Fruit fly (Drosophila melanogaster) whole organism, adult: ENCODE results near the gene CG3164.

Experiments
- CG11617 ChIP-seq: fragments of 200-800 bp; sonication (Bioruptor generic); optimal IDR thresholded peaks from 2 replicates; lab custom pipeline; 2017; ENCODE audit warnings: mild to moderate bottlenecking, missing biosample characterization, missing genetic modification reagents, missing genetic modification characterization
- CG12768 ChIP-seq: fragments of 200-800 bp; sonication (Bioruptor generic); optimal IDR thresholded peaks from 2 replicates; lab custom pipeline; 2017; ENCODE audit warnings: missing biosample characterization, missing genetic modification characterization, mild to moderate bottlenecking, moderate library complexity, missing genetic modification reagents
- CG14711 ChIP-seq: fragments of 200-800 bp; sonication (Bioruptor generic); optimal IDR thresholded peaks from 2 replicates; lab custom pipeline; 2018; ENCODE audit warnings: missing biosample characterization, mild to moderate bottlenecking, missing genetic modification characterization, moderate library complexity
- CG1620 ChIP-seq: fragments of 200-800 bp; sonication (Bioruptor generic); optimal IDR thresholded peaks from 2 replicates; lab custom pipeline; 2016; ENCODE audit warnings: missing biosample characterization, missing genetic modification characterization
- CG33017 ChIP-seq: fragments of 200-800 bp; sonication (Bioruptor generic); optimal IDR thresholded peaks from 2 replicates; lab custom pipeline; 2018; ENCODE audit warnings: missing biosample characterization, mild to moderate bottlenecking, missing genetic modification characterization, moderate library complexity
- CG5204 ChIP-seq: fragments of 200-800 bp; sonication (Bioruptor generic); optimal IDR thresholded peaks from 2 replicates; lab custom pipeline; 2016; ENCODE audit warnings: missing biosample characterization, missing genetic modification characterization
- CG7045 ChIP-seq: fragments of 200-800 bp; sonication (Bioruptor generic); optimal IDR thresholded peaks from 2 replicates; lab custom pipeline; 2017; ENCODE audit warnings: missing biosample characterization, mild to moderate bottlenecking, missing genetic modification characterization
- CG7101 ChIP-seq: fragments of 200-800 bp; sonication (Bioruptor generic); optimal IDR thresholded peaks from 2 replicates; lab custom pipeline; 2018; ENCODE audit warnings: missing biosample characterization, mild to moderate bottlenecking, missing genetic modification characterization, moderate library complexity
- Clk ChIP-seq: fragments of 200-800 bp; sonication (Bioruptor generic); optimal IDR thresholded peaks from 2 replicates; lab custom pipeline; 2017; ENCODE audit warnings: missing biosample characterization, missing genetic modification characterization
- Crg-1 ChIP-seq: fragments of 200-800 bp; sonication (Bioruptor generic); optimal IDR thresholded peaks from 2 replicates; lab custom pipeline; 2016; ENCODE audit warnings: missing biosample characterization, missing genetic modification characterization
- Hr96 ChIP-seq: fragments of 200-800 bp; sonication (Bioruptor generic); optimal IDR thresholded peaks from 2 replicates; lab custom pipeline; 2016; ENCODE audit warnings: missing biosample characterization, missing genetic modification characterization
- Mnt ChIP-seq: fragments of 200-800 bp; sonication (Bioruptor generic); optimal IDR thresholded peaks from 2 replicates; lab custom pipeline; 2016; ENCODE audit warnings: missing biosample characterization, mild to moderate bottlenecking, missing genetic modification characterization
- bab1 ChIP-seq: fragments of 200-800 bp; sonication (Bioruptor generic); optimal IDR thresholded peaks from 3 replicates; lab custom pipeline; 2019; ENCODE audit warnings: missing biosample characterization, mild to moderate bottlenecking, missing genetic modification characterization, moderate library complexity
- cic ChIP-seq: fragments of 200-800 bp; sonication (Bioruptor generic); optimal IDR thresholded peaks from 2 replicates; lab custom pipeline; 2017; ENCODE audit warnings: missing biosample characterization, mild to moderate bottlenecking, missing genetic modification characterization, moderate library complexity
- cnc ChIP-seq, 2 experiments: fragments of >200 bp; optimal IDR thresholded peaks; 2 replicates each; lab custom pipeline; 2017
- kay ChIP-seq: fragments of 200-800 bp; sonication (Bioruptor generic); peaks from one replicate; lab custom pipeline; 2016; ENCODE audit warnings: missing biosample characterization, missing genetic modification characterization, borderline replicate concordance
- ovo ChIP-seq: fragments of 200-800 bp; sonication (Bioruptor generic); optimal IDR thresholded peaks from 2 replicates; lab custom pipeline; 2016; ENCODE audit warnings: missing biosample characterization, missing genetic modification characterization
- pad ChIP-seq: fragments of 200-800 bp; sonication (Bioruptor generic); optimal IDR thresholded peaks from 3 replicates; lab custom pipeline; 2017; ENCODE audit warnings: missing biosample characterization, missing genetic modification characterization, mild to moderate bottlenecking, moderate library complexity, missing genetic modification reagents
- tj ChIP-seq: fragments of 200-800 bp; sonication (Bioruptor generic); optimal IDR thresholded peaks from 3 replicates; lab custom pipeline; 2017; ENCODE audit warnings: missing biosample characterization, mild to moderate bottlenecking, missing genetic modification characterization, moderate library complexity
- toe ChIP-seq: fragments of 200-800 bp; sonication (Bioruptor generic); optimal IDR thresholded peaks from 2 replicates; lab custom pipeline; 2016; ENCODE audit warnings: missing biosample characterization, missing genetic modification characterization

CG3164 gene

DNA sequence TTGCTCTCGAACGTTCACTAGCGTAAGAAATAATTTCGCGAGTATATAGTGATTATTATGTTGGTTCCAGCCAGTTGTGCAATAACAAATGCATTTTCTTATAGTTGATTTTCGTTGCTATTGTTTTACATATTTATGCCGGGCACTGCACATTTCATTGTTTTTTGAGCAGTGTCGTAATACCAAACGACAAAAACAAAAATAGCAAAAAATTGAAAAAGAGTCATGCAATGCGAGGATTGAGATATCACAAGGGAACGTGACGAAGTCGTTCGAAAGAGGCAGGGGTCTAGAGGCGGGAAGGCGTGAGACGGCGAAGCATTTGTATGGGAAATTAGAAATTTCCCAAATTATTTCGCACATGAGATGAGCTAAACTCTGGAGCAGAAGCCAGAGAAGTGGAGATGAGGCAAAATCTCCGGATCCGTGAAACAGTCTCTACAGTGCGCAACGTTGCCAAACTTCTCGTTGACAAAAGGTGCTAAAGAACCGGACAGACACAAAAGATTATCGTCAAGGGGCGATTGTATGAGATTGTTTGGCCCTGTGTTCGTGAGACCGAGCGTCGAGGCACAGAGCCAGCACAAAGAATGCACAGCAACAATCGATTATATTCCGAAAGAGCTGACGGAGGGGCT lies 34.8 kb upstream of the CG3164 start:
- TF ChIP-seq tj (peak; percentile 59), kay (GFP tag; lab: Kevin White, UChicago) (no peak)

DNA sequence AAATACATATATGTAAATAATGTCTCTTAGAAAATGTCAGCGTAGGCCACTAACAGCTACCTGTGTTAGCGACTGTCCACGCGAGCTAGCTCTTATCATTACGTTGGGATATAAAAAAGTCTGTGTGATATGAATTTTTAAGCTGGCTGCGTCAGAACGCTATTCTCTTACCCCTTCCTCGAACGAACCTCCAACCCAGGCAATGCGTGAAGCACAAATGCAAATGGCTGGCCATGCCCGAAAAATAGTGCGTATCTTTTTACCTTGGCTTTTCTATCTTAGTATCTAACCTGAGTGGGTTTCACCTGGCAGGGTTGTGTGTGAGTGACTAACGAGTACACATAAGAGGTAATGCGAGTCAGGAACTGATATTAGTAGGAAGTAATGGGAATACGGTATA lies 32.6 kb upstream of the CG3164 start:
- TF ChIP-seq ovo (GFP tag; lab: Kevin White, UChicago) (no peak), tj (no peak), CG14711 (no peak), kay (GFP tag; lab: Kevin White, UChicago) (no peak), pad (GFP tag; lab: Kevin White, UChicago) (no peak), CG7045 (GFP tag; lab: Kevin White, UChicago) (no peak), cnc (optimal IDR thresholded peaks at IDR 0.05; lab: Kevin White, UChicago) (no peak), CG5204 (GFP tag; lab: Kevin White, UChicago) (no peak), CG12768 (GFP tag; lab: Kevin White, UChicago) (no peak), CG33017 (no peak), Mnt (GFP tag; lab: Kevin White, UChicago) (no peak), Clk (GFP tag; lab: Kevin White, UChicago) (no peak), Hr96 (GFP tag; lab: Kevin White, UChicago) (no peak), toe (GFP tag; lab: Kevin White, UChicago) (no peak), CG11617 (GFP tag; lab: Kevin White, UChicago) (no peak), bab1 (GFP tag; lab: Kevin White, UChicago) (no peak)

DNA sequence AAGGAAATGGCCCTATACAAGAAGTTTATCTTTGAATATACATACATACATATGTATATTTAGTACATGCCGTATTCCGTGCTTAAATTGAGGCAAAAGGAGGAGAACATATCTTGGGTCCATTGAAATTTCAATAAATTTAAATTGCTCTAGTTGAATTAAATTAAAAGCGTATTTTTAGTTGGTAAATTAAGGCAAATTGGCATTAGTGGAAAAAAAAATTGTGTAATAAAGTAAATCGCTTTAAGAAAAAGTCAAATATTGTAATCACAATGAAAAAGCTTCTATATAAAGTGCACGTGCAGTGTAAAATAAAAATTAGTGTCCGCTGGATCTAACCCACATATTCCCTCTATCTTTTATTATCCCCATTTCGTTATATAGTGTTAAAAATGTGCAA lies 31.6 kb upstream of the CG3164 start:
- no peak for TF ChIP-seq CG5204 (GFP tag; lab: Kevin White, UChicago)
- TF ChIP-seq ovo (GFP tag; lab: Kevin White, UChicago): no peak
- no peak for TF ChIP-seq kay (GFP tag; lab: Kevin White, UChicago)
- TF ChIP-seq CG33017: no peak
- no peak for TF ChIP-seq CG14711
- no peak for TF ChIP-seq pad (GFP tag; lab: Kevin White, UChicago)
- TF ChIP-seq cic (GFP tag; lab: Kevin White, UChicago): no peak

DNA sequence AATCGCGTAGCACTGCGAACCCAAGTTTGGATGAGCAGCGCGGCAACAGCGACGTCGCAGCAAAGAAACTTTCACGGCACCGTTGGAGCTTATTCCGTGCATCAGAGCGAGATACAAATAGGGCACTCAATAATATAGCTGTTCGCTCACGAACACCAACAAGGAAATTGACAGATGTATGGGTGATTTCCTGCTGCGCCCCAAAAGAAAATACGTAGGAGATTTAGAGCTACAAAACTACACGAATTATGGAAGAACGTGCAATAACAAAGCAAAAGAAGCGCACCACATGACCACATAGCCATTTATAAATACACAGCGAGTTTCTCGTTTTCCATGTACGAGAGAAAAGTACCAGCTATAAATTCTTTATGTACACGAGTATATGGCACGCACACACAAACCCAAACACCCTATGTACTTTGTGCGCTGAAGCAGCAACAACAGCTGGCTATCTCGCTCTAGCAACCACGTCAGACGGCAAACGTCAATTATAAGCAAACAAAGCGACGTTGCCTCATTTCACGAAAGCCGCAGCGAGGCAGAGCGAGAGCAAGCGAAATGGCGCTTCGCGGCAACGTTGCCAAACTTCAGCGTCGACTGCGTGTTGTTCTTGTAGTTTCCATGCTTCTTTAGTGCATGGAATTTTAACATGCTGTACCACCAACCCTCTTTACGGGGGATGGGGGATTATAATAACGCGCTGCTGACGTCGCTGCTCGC lies 31.0 kb upstream of the CG3164 start:
- TF ChIP-seq pad (GFP tag; lab: Kevin White, UChicago) (peak; percentile 75), CG7101 (tag; lab: Kevin White, UChicago) (peak; percentile 88), Mnt (GFP tag; lab: Kevin White, UChicago) (peak; percentile 89), Crg-1 (GFP tag; lab: Kevin White, UChicago) (peak; percentile 67), CG11617 (GFP tag; lab: Kevin White, UChicago) (peak; percentile 80), bab1 (GFP tag; lab: Kevin White, UChicago) (peak; percentile 97), tj (peak; percentile 86), ovo (GFP tag; lab: Kevin White, UChicago) (peak; percentile 96), CG7045 (GFP tag; lab: Kevin White, UChicago) (peak; percentile 76), CG12768 (GFP tag; lab: Kevin White, UChicago) (peak; percentile 83), cic (GFP tag; lab: Kevin White, UChicago) (peak; percentile 98), CG33017 (peak; percentile 82), CG5204 (GFP tag; lab: Kevin White, UChicago) (peak; percentile 45), CG14711 (peak; percentile 65), Clk (GFP tag; lab: Kevin White, UChicago) (peak; percentile 97), CG1620 (GFP tag; lab: Kevin White, UChicago) (no peak), kay (GFP tag; lab: Kevin White, UChicago) (peak; percentile 100), toe (GFP tag; lab: Kevin White, UChicago) (peak; percentile 94), Hr96 (GFP tag; lab: Kevin White, UChicago) (peak; percentile 88), cnc (optimal IDR thresholded peaks at IDR 0.05; lab: Kevin White, UChicago) (no peak)

DNA sequence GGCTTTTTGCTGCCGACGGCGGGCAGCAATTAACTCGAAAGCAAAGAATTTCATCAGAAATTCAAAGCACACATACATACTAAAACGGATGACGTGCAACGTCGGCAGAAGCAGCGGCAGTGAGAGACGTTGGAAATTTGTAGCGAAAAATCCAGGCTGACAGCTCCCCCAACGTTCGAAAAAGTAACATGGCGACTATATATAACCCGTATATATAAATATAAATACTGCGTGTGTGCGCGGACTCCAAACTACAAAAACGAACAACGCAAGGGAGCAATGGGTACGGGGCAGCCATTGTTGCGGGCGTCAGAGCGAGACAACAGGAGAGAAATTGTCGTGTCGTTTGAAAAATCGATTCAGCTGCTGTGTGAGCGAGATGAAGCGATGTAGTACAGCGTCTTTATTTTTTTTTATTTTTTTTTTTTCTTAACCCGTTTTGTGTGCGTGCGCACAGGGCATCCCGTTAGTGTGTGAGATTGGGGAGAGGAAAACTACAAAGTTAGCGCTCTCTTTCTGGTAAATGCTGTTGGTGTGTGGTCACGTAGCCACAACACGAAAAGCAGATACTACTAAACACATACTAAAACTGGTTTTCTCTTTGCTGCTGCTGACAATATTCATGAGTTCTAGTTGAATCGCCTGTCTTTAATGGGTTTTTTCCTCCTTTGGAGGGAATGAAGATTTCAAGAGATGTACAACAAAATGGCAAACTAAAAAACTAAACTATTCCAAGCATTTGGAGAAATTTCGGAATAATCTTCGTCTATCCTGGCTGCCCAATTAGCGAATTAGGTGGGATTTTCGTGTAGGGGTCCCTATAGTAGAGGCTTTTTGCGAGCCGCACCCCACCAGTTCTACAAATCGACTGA lies 30.2 kb upstream of the CG3164 start:
- TF ChIP-seq pad (GFP tag; lab: Kevin White, UChicago): peak; percentile 88
- TF ChIP-seq CG5204 (GFP tag; lab: Kevin White, UChicago): peak; percentile 95
- TF ChIP-seq CG33017: peak; percentile 93
- TF ChIP-seq bab1 (GFP tag; lab: Kevin White, UChicago): peak; percentile 93
- TF ChIP-seq toe (GFP tag; lab: Kevin White, UChicago): peak; percentile 99
- TF ChIP-seq cnc (optimal IDR thresholded peaks at IDR 0.05; lab: Kevin White, UChicago): no peak
- TF ChIP-seq CG12768 (GFP tag; lab: Kevin White, UChicago): peak; percentile 97
- peak; percentile 96 for TF ChIP-seq CG7045 (GFP tag; lab: Kevin White, UChicago)
- peak; percentile 97 for TF ChIP-seq CG11617 (GFP tag; lab: Kevin White, UChicago)
- peak; percentile 38 for TF ChIP-seq Crg-1 (GFP tag; lab: Kevin White, UChicago)
- peak; percentile 100 for TF ChIP-seq kay (GFP tag; lab: Kevin White, UChicago)
- peak; percentile 76 for TF ChIP-seq CG7101 (tag; lab: Kevin White, UChicago)
- TF ChIP-seq CG1620 (GFP tag; lab: Kevin White, UChicago): peak; percentile 50
- TF ChIP-seq Clk (GFP tag; lab: Kevin White, UChicago): peak; percentile 99
- TF ChIP-seq tj: peak; percentile 97
- TF ChIP-seq ovo (GFP tag; lab: Kevin White, UChicago): peak; percentile 100
- peak; percentile 88 for TF ChIP-seq Hr96 (GFP tag; lab: Kevin White, UChicago)
- peak; percentile 99 for TF ChIP-seq cic (GFP tag; lab: Kevin White, UChicago)
- TF ChIP-seq CG14711: peak; percentile 52
- peak; percentile 94 for TF ChIP-seq Mnt (GFP tag; lab: Kevin White, UChicago)
